Worm (Caenorhabditis elegans): Measurements from ENCODE around the gene F59D12.2.

Gene F59D12.2

ce11 chrX:15707366-15707892 is 31.9 kb upstream of the F59D12.2 start (continued):
- TF ChIP-seq saeg-2 (GFP tag; IDR thresholded peaks at IDR 0.05) (0 out of 2 replicates have a peak, but pooled peaks have one; percentile 52), aly-2 (tag; optimal IDR thresholded peaks at IDR 0.05) (no peak), mdt-29 (GFP tag; IDR thresholded peaks at IDR 0.05) (no peak), sdz-12 (GFP tag; optimal IDR thresholded peaks at IDR 0.05) (no peak), ZK546.5 (tag; optimal IDR thresholded peaks at IDR 0.05) (no peak), dpl-1 (GFP tag; optimal IDR thresholded peaks at IDR 0.05) (no peak), nhr-111 (GFP tag; optimal IDR thresholded peaks at IDR 0.05) (no peak), Y48G9A.11 (GFP tag; IDR thresholded peaks at IDR 0.05) (no peak), hif-1 (tag; optimal IDR thresholded peaks at IDR 0.05) (peak in 1 of 2 experiments; percentile 77), zip-11 (GFP tag; IDR thresholded peaks at IDR 0.05) (no peak), Y5F2A.4 (GFP tag; optimal IDR thresholded peaks at IDR 0.05) (no peak), Y105C5A.15 (GFP tag; IDR thresholded peaks at IDR 0.05) (no peak), nhr-237 (tag; optimal IDR thresholded peaks at IDR 0.05) (no peak), set-16 (GFP tag; IDR thresholded peaks at IDR 0.05) (peak; percentile 92), daf-19 (GFP tag; conservative IDR thresholded peaks at IDR 0.05) (no peak), dmd-9 (GFP tag; IDR thresholded peaks at IDR 0.05) (no peak), zfp-2 (tag; optimal IDR thresholded peaks at IDR 0.05) (no peak), php-3 (GFP tag; IDR thresholded peaks at IDR 0.05) (no peak), snpc-4 (tag; optimal IDR thresholded peaks at IDR 0.05) (no peak), ceh-32 (tag; optimal IDR thresholded peaks at IDR 0.05; ENCODE audit: poor library complexity) (no peak), ceh-44 (GFP tag; IDR thresholded peaks at IDR 0.05) (no peak), lin-13 (GFP tag; optimal IDR thresholded peaks at IDR 0.05) (peak; percentile 21), egl-27 (tag; optimal IDR thresholded peaks at IDR 0.05) (no peak), T26A8.4 (GFP tag; IDR thresholded peaks at IDR 0.05) (peak; percentile 64), snpc-1.2 (GFP tag; IDR thresholded peaks at IDR 0.05) (no peak), lsy-2 (tag; optimal IDR thresholded peaks at IDR 0.05) (peak; percentile 73 to 85), hlh-11 (tag; optimal IDR thresholded peaks at IDR 0.05) (peak; percentile 95), aha-1 (tag) (peak; percentile 97), spr-1 (tag; optimal IDR thresholded peaks at IDR 0.05) (no peak), F49E8.2 (tag; optimal IDR thresholded peaks at IDR 0.05; ENCODE audit: borderline replicate concordance) (no peak), F44E2.7 (GFP tag; IDR thresholded peaks at IDR 0.05) (no peak), gei-8 (GFP tag; optimal IDR thresholded peaks at IDR 0.05) (peak; percentile 54), nhr-6 (tag; optimal IDR thresholded peaks at IDR 0.05) (no peak), ctbp-1 (GFP tag; IDR thresholded peaks at IDR 0.05) (peak; percentile 92), hmg-1.1 (GFP tag; IDR thresholded peaks at IDR 0.05) (peak; percentile 87), nhr-102 (tag; optimal IDR thresholded peaks at IDR 0.05) (peak; percentile 5), lim-7 (GFP tag; IDR thresholded peaks at IDR 0.05) (no peak), mes-2 (tag; optimal IDR thresholded peaks at IDR 0.05; ENCODE audit: poor library complexity, severe bottlenecking) (peak; percentile 55), hlh-30 (tag; optimal IDR thresholded peaks at IDR 0.05; ENCODE audit: insufficient read depth) (peak; percentile 94), lin-39 (tag; optimal IDR thresholded peaks at IDR 0.05) (no peak), nhr-48 (tag; optimal IDR thresholded peaks at IDR 0.05) (peak; percentile 98), mep-1 (tag; optimal IDR thresholded peaks at IDR 0.05) (peak; percentile 88), daf-8 (GFP tag; IDR thresholded peaks at IDR 0.05) (no peak), zfp-3 (GFP tag; conservative IDR thresholded peaks at IDR 0.05) (no peak), attf-4 (tag; optimal IDR thresholded peaks at IDR 0.05) (no peak), zip-2 (tag; optimal IDR thresholded peaks at IDR 0.05) (no peak), nhr-42 (GFP tag; IDR thresholded peaks at IDR 0.05) (0 out of 2 replicates have a peak, but pooled peaks have one; percentile 22), dmd-8 (GFP tag; IDR thresholded peaks at IDR 0.05) (no peak), lir-3 (tag; optimal IDR thresholded peaks at IDR 0.05) (no peak), mdl-1 (tag; optimal IDR thresholded peaks at IDR 0.05) (peak; percentile 67 to 95), fkh-10 (GFP tag; optimal IDR thresholded peaks at IDR 0.05) (peak; percentile 84)
